Fruit fly (Drosophila melanogaster): Measurements from ENCODE around the gene CCHa1.

- TF ChIP-seq Snoo (tag; optimal IDR thresholded peaks at IDR 0.05) (no peak), CG10348 (GFP tag; IDR thresholded peaks at IDR 0.05) (no peak)
These were observed 1.2 kb downstream of the CCHa1 start for dm6 chr3R:14095428-14095827.
